Fruit fly (Drosophila melanogaster) whole organism, prepupa: ENCODE measurements around the gene Hsc70-1.

Experiments used
- Blimp-1 ChIP-seq: fragments of 200-800 bp; sonication (Bioruptor generic); optimal IDR thresholded peaks from 3 replicates; lab custom pipeline; 2017; ENCODE audit warnings: missing biosample characterization, missing genetic modification characterization, mild to moderate bottlenecking, moderate library complexity, missing genetic modification reagents
- CG10669 ChIP-seq: fragments of 200-800 bp; sonication (Bioruptor generic); optimal IDR thresholded peaks from 3 replicates; lab custom pipeline; 2018; ENCODE audit warnings: missing biosample characterization, mild to moderate bottlenecking, missing genetic modification characterization, moderate library complexity
- CG11294 ChIP-seq: fragments of 200-800 bp; sonication (Bioruptor generic); IDR thresholded peaks from 2 replicates; pipeline ENCODE4 v1.3.6; 2022; ENCODE audit warnings: missing biosample characterization, missing genetic modification characterization
- CG11902 ChIP-seq: fragments of 200-800 bp; sonication (Bioruptor generic); optimal IDR thresholded peaks from 3 replicates; lab custom pipeline; 2016; ENCODE audit warnings: missing biosample characterization, missing genetic modification characterization
- CG15336 ChIP-seq: fragments of 200-800 bp; sonication (Bioruptor generic); IDR thresholded peaks from 2 replicates; pipeline ENCODE4 v1.3.6; 2022; ENCODE audit warnings: missing biosample characterization, missing genetic modification characterization
- CG1621 ChIP-seq: fragments of 200-800 bp; sonication (Bioruptor generic); optimal IDR thresholded peaks from 3 replicates; lab custom pipeline; 2018; ENCODE audit warnings: missing biosample characterization, mild to moderate bottlenecking, missing genetic modification characterization
- CG16779 ChIP-seq: fragments of 200-800 bp; sonication (Bioruptor generic); optimal IDR thresholded peaks from 3 replicates; lab custom pipeline; 2017; ENCODE audit warnings: missing biosample characterization, mild to moderate bottlenecking, missing genetic modification characterization
- CG3032 ChIP-seq: fragments of 200-800 bp; optimal IDR thresholded peaks from 2 replicates; lab custom pipeline; 2019; ENCODE audit warnings: missing biosample characterization, mild to moderate bottlenecking, missing genetic modification characterization, moderate library complexity
- CG31627 ChIP-seq: fragments of 200-800 bp; sonication (Bioruptor generic); optimal IDR thresholded peaks from 3 replicates; lab custom pipeline; 2016; ENCODE audit warnings: missing biosample characterization, missing genetic modification characterization
- CG32006 ChIP-seq: fragments of 200-800 bp; sonication (Bioruptor generic); optimal IDR thresholded peaks from 3 replicates; lab custom pipeline; 2017; ENCODE audit warnings: missing biosample characterization, mild to moderate bottlenecking, missing genetic modification characterization
- CG3919 ChIP-seq: fragments of 200-800 bp; sonication (Bioruptor generic); optimal IDR thresholded peaks from 3 replicates; lab custom pipeline; 2016; ENCODE audit warnings: missing biosample characterization, missing genetic modification characterization
- CG4318 ChIP-seq: fragments of 200-800 bp; sonication (Bioruptor generic); optimal IDR thresholded peaks from 3 replicates; lab custom pipeline; 2017; ENCODE audit warnings: missing biosample characterization, mild to moderate bottlenecking, missing genetic modification characterization
- CG6163 ChIP-seq: fragments of 200-800 bp; sonication (Bioruptor generic); IDR thresholded peaks from 3 replicates; pipeline ENCODE4 v1.3.6; 2022; ENCODE audit warnings: missing biosample characterization, missing genetic modification characterization
- CG6792 ChIP-seq: fragments of 200-800 bp; sonication (Bioruptor generic); optimal IDR thresholded peaks from 3 replicates; lab custom pipeline; 2016; ENCODE audit warnings: missing biosample characterization, missing genetic modification characterization
- CG6854 ChIP-seq: fragments of 200-800 bp; sonication (Bioruptor generic); optimal IDR thresholded peaks from 2 replicates; lab custom pipeline; 2017; ENCODE audit warnings: missing biosample characterization, mild to moderate bottlenecking, missing genetic modification characterization
- CG8119 ChIP-seq: fragments of 200-800 bp; sonication (Bioruptor generic); IDR thresholded peaks from 3 replicates; pipeline ENCODE4 v1.3.6; 2022; ENCODE audit warnings: missing biosample characterization, missing genetic modification characterization
- CG9139 ChIP-seq: fragments of 200-800 bp; sonication (Bioruptor generic); optimal IDR thresholded peaks from 3 replicates; lab custom pipeline; 2017; ENCODE audit warnings: missing biosample characterization, mild to moderate bottlenecking, missing genetic modification characterization
- Eip93F ChIP-seq: fragments of 200-800 bp; sonication (Bioruptor generic); optimal IDR thresholded peaks from 2 replicates; lab custom pipeline; 2016; ENCODE audit warnings: missing biosample characterization, mild to moderate bottlenecking, missing genetic modification characterization
- Ets21C ChIP-seq: fragments of 200-800 bp; sonication (Bioruptor generic); optimal IDR thresholded peaks from 3 replicates; lab custom pipeline; 2016; ENCODE audit warnings: missing biosample characterization, missing genetic modification characterization
- Ets96B ChIP-seq: fragments of 200-800 bp; optimal IDR thresholded peaks from 2 replicates; lab custom pipeline; 2019; ENCODE audit warnings: missing biosample characterization, mild to moderate bottlenecking, missing genetic modification characterization, moderate library complexity
- Lpt ChIP-seq: fragments of 200-800 bp; sonication (Bioruptor generic); optimal IDR thresholded peaks from 3 replicates; lab custom pipeline; 2016; ENCODE audit warnings: missing biosample characterization, missing genetic modification characterization
- Met ChIP-seq: fragments of 200-800 bp; sonication (Bioruptor generic); optimal IDR thresholded peaks from 3 replicates; lab custom pipeline; 2016; ENCODE audit warnings: missing biosample characterization, missing genetic modification characterization
- Smox ChIP-seq: fragments of 200-800 bp; sonication (Bioruptor generic); optimal IDR thresholded peaks from 3 replicates; lab custom pipeline; 2016; ENCODE audit warnings: missing biosample characterization, missing genetic modification characterization
- Sox15 ChIP-seq: fragments of 200-800 bp; sonication (Bioruptor generic); optimal IDR thresholded peaks from 3 replicates; lab custom pipeline; 2016; ENCODE audit warnings: missing biosample characterization, missing genetic modification characterization
- dac ChIP-seq: fragments of 200-800 bp; sonication (Bioruptor generic); optimal IDR thresholded peaks from 2 replicates; lab custom pipeline; 2017; ENCODE audit warnings: missing biosample characterization, mild to moderate bottlenecking, missing genetic modification characterization
- eg ChIP-seq: fragments of 200-800 bp; sonication (Bioruptor generic); IDR thresholded peaks from 3 replicates; pipeline ENCODE4 v1.3.6; 2022; ENCODE audit warnings: missing biosample characterization, missing genetic modification characterization
- fd59A ChIP-seq: fragments of 200-800 bp; sonication (Bioruptor generic); optimal IDR thresholded peaks from 2 replicates; lab custom pipeline; 2017; ENCODE audit warnings: missing biosample characterization, mild to moderate bottlenecking, missing genetic modification characterization, missing genetic modification reagents
- fd85E ChIP-seq: fragments of 200-800 bp; sonication (Bioruptor generic); optimal IDR thresholded peaks from 3 replicates; lab custom pipeline; 2016; ENCODE audit warnings: missing biosample characterization, missing genetic modification characterization
- fkh ChIP-seq: fragments of 200-800 bp; sonication (Bioruptor generic); optimal IDR thresholded peaks from 3 replicates; lab custom pipeline; 2017; ENCODE audit warnings: missing biosample characterization, mild to moderate bottlenecking, missing genetic modification characterization, moderate library complexity
- net ChIP-seq: fragments of 200-800 bp; sonication (Bioruptor generic); optimal IDR thresholded peaks from 3 replicates; lab custom pipeline; 2016; ENCODE audit warnings: missing biosample characterization, missing genetic modification characterization
- salr ChIP-seq, 2 experiments: fragments of 200-800 bp; sonication (Bioruptor generic); optimal IDR thresholded peaks; 3 replicates each; lab custom pipeline; 2016 to 2018; ENCODE audit warnings: missing biosample characterization in 2 of 2, missing genetic modification characterization in 2 of 2, mild to moderate bottlenecking in 1 of 2
- spab ChIP-seq: fragments of 200-800 bp; sonication (Bioruptor generic); optimal IDR thresholded peaks from 2 replicates; lab custom pipeline; 2017; ENCODE audit warnings: missing biosample characterization, mild to moderate bottlenecking, missing genetic modification characterization, missing genetic modification reagents
- svp ChIP-seq: fragments of 200-800 bp; sonication (Bioruptor generic); peaks from one replicate; lab custom pipeline; 2016; ENCODE audit warnings: missing biosample characterization, missing genetic modification characterization
- vri ChIP-seq: fragments of 200-800 bp; sonication (Bioruptor generic); optimal IDR thresholded peaks from 3 replicates; lab custom pipeline; 2016; ENCODE audit warnings: missing biosample characterization, mild to moderate bottlenecking, missing genetic modification characterization

Hsc70-1 gene

DNA sequence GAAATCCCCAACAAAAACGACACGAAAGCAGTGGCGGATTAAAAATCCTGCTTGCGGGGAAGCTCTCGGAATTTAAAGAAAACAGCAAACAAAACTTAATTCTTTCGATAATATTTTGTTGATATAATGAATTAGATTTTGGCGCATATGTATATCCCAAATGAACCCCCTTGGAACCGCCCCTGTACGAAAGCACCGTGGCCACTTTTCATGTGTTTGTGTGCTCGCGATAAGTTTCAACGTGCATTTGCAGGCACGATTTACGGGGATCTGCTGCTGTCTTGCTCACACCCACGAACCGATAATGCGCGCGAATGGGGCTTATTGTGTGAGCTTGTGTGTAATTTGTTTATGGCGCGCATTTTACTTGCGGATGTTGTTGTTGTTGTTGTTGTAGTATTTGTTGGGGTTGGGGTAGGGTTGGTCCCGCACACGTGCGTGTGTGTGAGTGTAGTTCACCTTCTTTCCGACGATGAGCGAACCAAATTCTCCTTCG lies 31.1 kb downstream of the Hsc70-1 start (continued):
- TF ChIP-seq Sox15 (peak; percentile 98), fd59A (peak; percentile 97), Ets21C (peak; percentile 97), CG32006 (GFP tag; lab: Kevin White, UChicago) (peak; percentile 100), CG11294 (GFP tag; lab: Robert Waterston, UW) (peak; percentile 98), vri (GFP tag; lab: Kevin White, UChicago) (peak; percentile 97), Blimp-1 (GFP tag; lab: Kevin White, UChicago) (peak; percentile 79), svp (GFP tag; lab: Kevin White, UChicago) (peak; percentile 99), spab (GFP tag; lab: Kevin White, UChicago) (peak; percentile 96), CG9139 (GFP tag; lab: Kevin White, UChicago) (peak; percentile 90), fd85E (GFP tag; lab: Kevin White, UChicago) (peak; percentile 92), CG4318 (peak; percentile 98)

DNA sequence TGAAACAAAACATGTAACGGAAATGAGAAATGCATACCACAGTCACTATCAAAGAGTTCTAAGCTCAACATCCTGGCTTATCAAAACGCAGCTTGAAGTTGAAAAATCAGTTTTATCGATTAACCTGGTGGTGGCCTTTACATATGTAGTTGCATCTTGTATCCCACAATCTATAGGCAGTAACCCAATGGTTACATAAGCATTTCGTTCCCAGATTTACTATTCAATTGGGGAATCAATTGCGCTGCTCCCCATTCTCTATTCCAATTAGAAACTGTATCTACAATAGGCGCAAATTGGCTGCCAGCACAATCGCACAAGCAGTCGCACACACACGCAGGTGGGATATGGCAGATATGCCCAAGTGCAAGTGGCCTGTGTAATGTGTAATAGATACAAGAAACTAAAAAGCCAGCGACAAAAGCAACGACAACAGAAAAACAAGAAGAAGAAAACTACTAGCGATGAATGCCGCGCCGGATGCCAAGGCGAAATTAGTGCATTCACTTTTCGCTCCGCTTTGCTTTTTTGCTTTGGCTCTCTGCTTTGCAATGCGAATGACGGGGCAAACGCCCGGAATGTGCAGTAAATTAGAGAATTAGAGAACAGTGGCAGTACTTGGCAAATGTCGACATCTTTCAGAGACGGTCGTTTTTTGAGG lies 31.9 kb downstream of the Hsc70-1 start:
- TF ChIP-seq net (GFP tag; lab: Kevin White, UChicago) (no peak), CG1621 (tag; lab: Kevin White, UChicago) (no peak), Met (GFP tag; lab: Kevin White, UChicago) (no peak), Blimp-1 (GFP tag; lab: Kevin White, UChicago) (no peak), eg (0 out of 3 replicates have a peak, but pooled peaks have one; percentile 6), CG11902 (GFP tag; lab: Kevin White, UChicago) (no peak), CG6854 (GFP tag; lab: Kevin White, UChicago) (no peak), dac (no peak), svp (GFP tag; lab: Kevin White, UChicago) (no peak), fkh (GFP tag; lab: Kevin White, UChicago) (no peak), CG6163 (peak; percentile 23; the same call in 1 of the 3 replicates)

DNA sequence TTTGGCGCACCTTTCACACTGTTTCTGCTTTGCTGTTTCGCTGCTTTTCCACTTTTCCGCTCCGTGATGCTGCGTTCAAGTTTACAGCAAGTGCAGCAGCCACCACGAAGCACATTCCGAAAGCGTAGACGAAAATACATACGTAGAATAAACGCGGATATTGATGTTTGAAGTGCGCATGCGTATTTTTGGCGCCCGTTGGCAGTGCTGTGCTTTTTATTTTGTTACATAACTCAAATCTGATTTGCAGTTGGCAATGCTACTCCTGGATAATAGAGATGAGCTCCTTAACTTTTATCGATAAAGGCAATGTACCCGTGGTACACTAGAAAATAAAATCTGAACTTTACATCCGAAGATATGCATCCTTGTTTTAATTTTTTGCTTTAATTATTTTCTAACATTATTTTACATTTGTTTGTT lies 32.9 kb downstream of the Hsc70-1 start:
- TF ChIP-seq eg (peak; percentile 55; the same call in 2 of the 3 replicates), Eip93F (no peak), vri (GFP tag; lab: Kevin White, UChicago) (peak; percentile 100), CG6792 (no peak), CG11294 (GFP tag; lab: Robert Waterston, UW) (no peak), CG6163 (peak; percentile 84), CG15336 (GFP tag; lab: Robert Waterston, UW) (peak; percentile 45), CG3032 (no peak), CG16779 (tag; lab: Kevin White, UChicago) (no peak), CG4318 (no peak), CG8119 (GFP tag; lab: Robert Waterston, UW) (peak; percentile 60; the same call in 2 of the 3 replicates), CG31627 (no peak)

DNA sequence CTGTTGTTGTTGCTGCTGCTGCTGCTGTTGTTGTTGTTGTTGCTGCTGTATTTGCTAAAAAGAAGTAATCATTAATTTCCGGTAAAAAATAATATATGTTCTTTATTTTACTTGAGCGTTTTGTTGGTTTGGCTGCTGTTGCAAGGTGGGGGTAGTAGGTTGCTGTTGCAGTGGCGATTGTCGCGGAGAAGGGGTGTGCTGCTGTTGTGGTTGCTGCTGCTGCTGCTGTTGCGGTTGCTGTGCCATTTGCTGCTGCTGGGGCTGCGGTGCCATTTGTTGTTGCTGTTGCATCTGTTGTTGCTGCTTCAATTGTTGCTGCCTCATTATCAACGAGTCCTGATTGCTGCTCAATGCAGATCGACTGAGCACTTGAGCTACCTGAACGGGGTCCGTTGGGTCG lies 51.9 kb downstream of the Hsc70-1 start:
- TF ChIP-seq Smox (GFP tag; lab: Kevin White, UChicago) (no peak), CG10669 (GFP tag; lab: Kevin White, UChicago) (no peak), salr (GFP tag; optimal IDR thresholded peaks at IDR 0.05; lab: Kevin White, UChicago) (no peak), net (GFP tag; lab: Kevin White, UChicago) (no peak), CG6792 (no peak), CG6163 (no peak), fkh (GFP tag; lab: Kevin White, UChicago) (no peak), Ets96B (tag; lab: Kevin White, UChicago) (no peak), CG1621 (tag; lab: Kevin White, UChicago) (no peak), Lpt (GFP tag; lab: Kevin White, UChicago) (no peak), CG16779 (tag; lab: Kevin White, UChicago) (no peak), CG3919 (no peak), Blimp-1 (GFP tag; lab: Kevin White, UChicago) (no peak), Eip93F (no peak), vri (GFP tag; lab: Kevin White, UChicago) (no peak), CG31627 (no peak)
